Worm (Caenorhabditis elegans) whole organism, early embryonic: ENCODE results near the gene rpt-3.

Experiments used
- B0310.2 ChIP-seq: sonication (generic microtip); optimal IDR thresholded peaks from 2 replicates; lab custom pipeline; 2016; ENCODE audit warnings: mild to moderate bottlenecking, missing genetic modification characterization, missing compliant biosample characterization
- F13C5.2 ChIP-seq: sonication (generic microtip); optimal IDR thresholded peaks from 2 replicates; lab custom pipeline; 2017; ENCODE audit warnings: mild to moderate bottlenecking, missing genetic modification characterization, inconsistent platforms, missing compliant biosample characterization
- aly-1 ChIP-seq: sonication (generic microtip); optimal IDR thresholded peaks from 2 replicates; lab custom pipeline; 2016; ENCODE audit warnings: missing genetic modification characterization, missing compliant biosample characterization
- ama-1 ChIP-seq: fragments of 150-350 bp; optimal IDR thresholded peaks from 2 replicates; lab custom pipeline; 2014
- ceh-13 ChIP-seq: fragments of 200-800 bp; sonication (Bioruptor generic); optimal IDR thresholded peaks from 2 replicates; lab custom pipeline; 2018; ENCODE audit warnings: mild to moderate bottlenecking, missing genetic modification characterization, missing compliant biosample characterization
- ceh-36 ChIP-seq: sonication (generic microtip); optimal IDR thresholded peaks from 2 replicates; lab custom pipeline; 2016; ENCODE audit warnings: missing genetic modification characterization, inconsistent platforms, missing compliant biosample characterization
- ets-7 ChIP-seq: sonication (generic microtip); optimal IDR thresholded peaks from 2 replicates; lab custom pipeline; 2016; ENCODE audit warnings: missing genotype, missing genetic modification characterization, missing compliant biosample characterization
- flt-1 ChIP-seq: fragments of 200-800 bp; sonication (Bioruptor generic); IDR thresholded peaks from 2 replicates; pipeline ENCODE4 v1.3.6; 2022; ENCODE audit warnings: missing genetic modification characterization, missing compliant biosample characterization
- hmbx-1 ChIP-seq: sonication (generic microtip); optimal IDR thresholded peaks from 2 replicates; lab custom pipeline; 2016; ENCODE audit warnings: mild to moderate bottlenecking, missing genetic modification characterization, missing compliant biosample characterization
- hmg-4 ChIP-seq: fragments of 200-800 bp; sonication (Bioruptor generic); optimal IDR thresholded peaks from 2 replicates; lab custom pipeline; 2018; ENCODE audit warnings: mild to moderate bottlenecking, missing genetic modification characterization, missing compliant biosample characterization
- hnd-1 ChIP-seq: sonication (generic microtip); optimal IDR thresholded peaks from 2 replicates; lab custom pipeline; 2016; ENCODE audit warnings: missing genetic modification characterization, missing compliant biosample characterization
- pes-1 ChIP-seq: fragments of 200-800 bp; sonication (Bioruptor generic); IDR thresholded peaks from 2 replicates; pipeline ENCODE4 v1.3.6; 2022; ENCODE audit warnings: missing genetic modification reagents, missing genetic modification characterization, missing compliant biosample characterization
- scrt-1 ChIP-seq: fragments of 200-800 bp; sonication (Bioruptor generic); IDR thresholded peaks from 2 replicates; pipeline ENCODE4 v1.3.6; 2022; ENCODE audit warnings: missing genetic modification characterization, missing compliant biosample characterization
- sea-1 ChIP-seq: fragments of 200-800 bp; sonication (Bioruptor generic); conservative IDR thresholded peaks from 2 replicates; pipeline ENCODE4 v1.3.6; 2022; ENCODE audit warnings: missing genetic modification characterization, missing compliant biosample characterization
- tbx-11 ChIP-seq: fragments of 200-800 bp; sonication (Bioruptor generic); IDR thresholded peaks from 2 replicates; pipeline ENCODE4 v1.3.6; 2022; ENCODE audit warnings: missing genetic modification characterization, missing compliant biosample characterization
- tbx-37 ChIP-seq: fragments of 200-800 bp; sonication (Bioruptor generic); conservative IDR thresholded peaks from 2 replicates; pipeline ENCODE4 v1.3.6; 2022; ENCODE audit warnings: missing genetic modification reagents, missing genetic modification characterization, missing compliant biosample characterization
- tra-4 ChIP-seq: sonication (generic microtip); optimal IDR thresholded peaks from 2 replicates; lab custom pipeline; 2017; ENCODE audit warnings: missing genetic modification characterization, missing compliant biosample characterization

rpt-3 gene

ce11 chrIII:6489493-6489892 is at the start of gene rpt-3:
Gene rpt-3 (plus strand): TSS chrIII:6489793.
- TF ChIP-seq F13C5.2 (no peak), hmbx-1 (tag; lab: Kevin White, UChicago) (no peak), scrt-1 (GFP tag; lab: Robert Waterston, UW) (no peak), ama-1 (lab: Kevin White, UChicago) (no peak), ceh-13 (GFP tag; lab: Kevin White, UChicago) (no peak), B0310.2 (tag; lab: Kevin White, UChicago) (no peak), tbx-11 (GFP tag; lab: Robert Waterston, UW) (no peak), hmg-4 (GFP tag; lab: Kevin White, UChicago) (no peak), flt-1 (GFP tag; lab: Robert Waterston, UW) (no peak), hnd-1 (tag; lab: Kevin White, UChicago) (no peak), tra-4 (no peak), pes-1 (GFP tag; lab: Robert Waterston, UW) (no peak)

ce11 chrIII:6439854-6440253 is 49.7 kb upstream of the rpt-3 start:
- no peak for TF ChIP-seq ceh-13 (GFP tag; lab: Kevin White, UChicago)
- no peak for TF ChIP-seq hnd-1 (tag; lab: Kevin White, UChicago)
- no peak for TF ChIP-seq F13C5.2
- TF ChIP-seq sea-1 (GFP tag; lab: Robert Waterston, UW): no peak
- no peak for TF ChIP-seq tra-4
- TF ChIP-seq hmbx-1 (tag; lab: Kevin White, UChicago): no peak
- no peak for TF ChIP-seq B0310.2 (tag; lab: Kevin White, UChicago)
- no peak for TF ChIP-seq tbx-37 (GFP tag; lab: Robert Waterston, UW)
- TF ChIP-seq scrt-1 (GFP tag; lab: Robert Waterston, UW): no peak
- TF ChIP-seq hmg-4 (GFP tag; lab: Kevin White, UChicago): no peak
- no peak for TF ChIP-seq ama-1 (lab: Kevin White, UChicago)
- TF ChIP-seq pes-1 (GFP tag; lab: Robert Waterston, UW): no peak
- no peak for TF ChIP-seq ceh-36

ce11 chrIII:6442305-6443125 is 47.1 kb upstream of the rpt-3 start, which contains the start of gene mel-32:
Gene mel-32 (minus strand): TSS chrIII:6443000.
- TF ChIP-seq ets-7 (tag; lab: Kevin White, UChicago): no peak
- TF ChIP-seq ama-1 (lab: Kevin White, UChicago): peak; percentile 21

ce11 chrIII:6444335-6444734 is 45.3 kb upstream of the rpt-3 start, which contains the start of gene C05D11.13:
Gene C05D11.13 (minus strand): TSS chrIII:6444586.
- no peak for TF ChIP-seq tbx-11 (GFP tag; lab: Robert Waterston, UW)
- no peak for TF ChIP-seq ets-7 (tag; lab: Kevin White, UChicago)
- TF ChIP-seq tra-4: no peak
- no peak for TF ChIP-seq aly-1 (tag; lab: Kevin White, UChicago)
- TF ChIP-seq sea-1 (GFP tag; lab: Robert Waterston, UW): no peak
- TF ChIP-seq ceh-36: no peak
- TF ChIP-seq F13C5.2: no peak
- TF ChIP-seq hnd-1 (tag; lab: Kevin White, UChicago): no peak
- TF ChIP-seq flt-1 (GFP tag; lab: Robert Waterston, UW): no peak
- TF ChIP-seq scrt-1 (GFP tag; lab: Robert Waterston, UW): no peak
- no peak for TF ChIP-seq B0310.2 (tag; lab: Kevin White, UChicago)
- no peak for TF ChIP-seq ama-1 (lab: Kevin White, UChicago)
- no peak for TF ChIP-seq ceh-13 (GFP tag; lab: Kevin White, UChicago)
- TF ChIP-seq tbx-37 (GFP tag; lab: Robert Waterston, UW): no peak
- no peak for TF ChIP-seq hmg-4 (GFP tag; lab: Kevin White, UChicago)
- TF ChIP-seq hmbx-1 (tag; lab: Kevin White, UChicago): no peak
- no peak for TF ChIP-seq pes-1 (GFP tag; lab: Robert Waterston, UW)

- no peak for TF ChIP-seq F13C5.2
- TF ChIP-seq tbx-37 (GFP tag; lab: Robert Waterston, UW): no peak
- TF ChIP-seq flt-1 (GFP tag; lab: Robert Waterston, UW): no peak
- no peak for TF ChIP-seq tra-4
- no peak for TF ChIP-seq aly-1 (tag; lab: Kevin White, UChicago)
- TF ChIP-seq ets-7 (tag; lab: Kevin White, UChicago): no peak
- no peak for TF ChIP-seq sea-1 (GFP tag; lab: Robert Waterston, UW)
- no peak for TF ChIP-seq ama-1 (lab: Kevin White, UChicago)
- no peak for TF ChIP-seq hmbx-1 (tag; lab: Kevin White, UChicago)
- TF ChIP-seq pes-1 (GFP tag; lab: Robert Waterston, UW): no peak
- TF ChIP-seq hnd-1 (tag; lab: Kevin White, UChicago): no peak
- no peak for TF ChIP-seq B0310.2 (tag; lab: Kevin White, UChicago)
- no peak for TF ChIP-seq ceh-13 (GFP tag; lab: Kevin White, UChicago)
Observed at ce11 chrIII:6446807-6447206, 42.8 kb upstream of the rpt-3 start, which contains the start of gene let-721. Gene let-721 (minus strand): TSS chrIII:6446907.

- TF ChIP-seq sea-1 (GFP tag; lab: Robert Waterston, UW) (0 out of 2 replicates have a peak, but pooled peaks have one; percentile 30), F13C5.2 (no peak), flt-1 (GFP tag; lab: Robert Waterston, UW) (no peak), hmg-4 (GFP tag; lab: Kevin White, UChicago) (no peak), hmbx-1 (tag; lab: Kevin White, UChicago) (no peak)
Observed at ce11 chrIII:6447521-6447920, 42.1 kb upstream of the rpt-3 start.

ce11 chrIII:6449854-6450253 is 39.7 kb upstream of the rpt-3 start:
- TF ChIP-seq tra-4 (no peak), ama-1 (lab: Kevin White, UChicago) (peak; percentile 70), ceh-36 (no peak), hnd-1 (tag; lab: Kevin White, UChicago) (no peak), hmg-4 (GFP tag; lab: Kevin White, UChicago) (no peak), hmbx-1 (tag; lab: Kevin White, UChicago) (no peak), tbx-11 (GFP tag; lab: Robert Waterston, UW) (no peak), scrt-1 (GFP tag; lab: Robert Waterston, UW) (no peak), sea-1 (GFP tag; lab: Robert Waterston, UW) (no peak), aly-1 (tag; lab: Kevin White, UChicago) (no peak), tbx-37 (GFP tag; lab: Robert Waterston, UW) (no peak), pes-1 (GFP tag; lab: Robert Waterston, UW) (peak; percentile 34; the same call in 1 of the 2 replicates), F13C5.2 (no peak)
